Fruit fly (Drosophila melanogaster): ENCODE results near the gene Cpr65Ax1.

Gene Cpr65Ax1

DNA sequence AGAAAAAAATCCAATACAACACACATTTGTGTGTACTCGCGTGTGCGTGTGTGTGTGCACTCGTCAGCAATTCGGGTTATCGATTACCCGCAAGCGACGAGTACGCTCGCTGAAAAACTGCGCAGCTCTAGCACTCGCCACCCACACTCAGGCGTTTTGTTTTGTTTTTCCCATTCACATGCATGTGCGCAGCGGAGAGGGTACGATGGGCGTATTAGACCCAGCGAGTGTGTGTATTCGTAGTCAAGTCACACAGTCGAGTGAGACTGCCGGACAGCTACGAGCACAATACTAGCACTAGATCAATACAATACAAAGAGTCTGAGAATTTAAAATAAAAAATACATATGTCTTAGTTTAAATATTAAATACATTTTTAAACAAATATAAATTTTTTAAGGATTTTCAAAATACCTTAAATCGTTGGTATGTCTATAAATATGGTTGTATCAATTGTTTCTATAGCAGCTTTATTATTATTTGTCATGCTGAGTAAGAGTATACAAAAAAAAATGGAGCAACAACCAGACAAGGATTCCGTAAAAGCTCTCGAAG lies 37.2 kb upstream of the Cpr65Ax1 start, which contains the start of the genes D19B and CG43293 (continued):
- TF ChIP-seq peb (GFP tag; IDR thresholded peaks at IDR 0.05) (peak; percentile 61), CG17568 (GFP tag; optimal IDR thresholded peaks at IDR 0.05) (no peak), br (optimal IDR thresholded peaks at IDR 0.05) (no peak), zf30C (GFP tag; optimal IDR thresholded peaks at IDR 0.05) (peak; percentile 25), CG2889 (GFP tag; IDR thresholded peaks at IDR 0.05) (peak; percentile 88), hth (optimal IDR thresholded peaks at IDR 0.05) (no peak), CG14050 (GFP tag; IDR thresholded peaks at IDR 0.05) (peak; percentile 82), gt (GFP tag; IDR thresholded peaks at IDR 0.05) (no peak), YL-1 (GFP tag; optimal IDR thresholded peaks at IDR 0.05) (peak; percentile 95), Spps (tag; optimal IDR thresholded peaks at IDR 0.05) (peak; percentile 74), CG11247 (GFP tag; IDR thresholded peaks at IDR 0.05) (peak; percentile 95), CG11723 (GFP tag; optimal IDR thresholded peaks at IDR 0.05) (peak; percentile 82), CG18599 (GFP tag; optimal IDR thresholded peaks at IDR 0.05) (peak; percentile 90), unc-4 (GFP tag; IDR thresholded peaks at IDR 0.05; ENCODE audit: partially characterized antibody) (peak; percentile 57; the same call in 1 of the 2 replicates), CG9437 (GFP tag; optimal IDR thresholded peaks at IDR 0.05) (peak; percentile 63), NfI (GFP tag; optimal IDR thresholded peaks at IDR 0.05) (peak; percentile 91), dm (GFP tag; optimal IDR thresholded peaks at IDR 0.05) (peak; percentile 91), sr (GFP tag; IDR thresholded peaks at IDR 0.05) (peak; percentile 61), CG10462 (GFP tag; optimal IDR thresholded peaks at IDR 0.05) (peak; percentile 82), twi (tag; optimal IDR thresholded peaks at IDR 0.05) (peak; percentile 70), salm (tag; optimal IDR thresholded peaks at IDR 0.05) (peak; percentile 57), CG7839 (tag; optimal IDR thresholded peaks at IDR 0.05) (peak; percentile 88), CG7786 (GFP tag; optimal IDR thresholded peaks at IDR 0.05) (peak; percentile 84), ranshi (GFP tag; IDR thresholded peaks at IDR 0.05) (peak; percentile 90), CG10979 (tag; optimal IDR thresholded peaks at IDR 0.05) (peak; percentile 86), lola (GFP tag; optimal IDR thresholded peaks at IDR 0.05) (peak in 1 of 3 experiments; percentile 66), pros (GFP tag; optimal IDR thresholded peaks at IDR 0.05) (no peak), Xbp1 (GFP tag; optimal IDR thresholded peaks at IDR 0.05) (peak; percentile 94), unpg (GFP tag; optimal IDR thresholded peaks at IDR 0.05) (peak; percentile 88), E2f2 (GFP tag; IDR thresholded peaks at IDR 0.05) (peak; percentile 69), cg (GFP tag; optimal IDR thresholded peaks at IDR 0.05) (peak; percentile 97), CG5180 (GFP tag; optimal IDR thresholded peaks at IDR 0.05) (no peak), crol (GFP tag; IDR thresholded peaks at IDR 0.05) (peak; percentile 34; the same call in 1 of the 2 replicates), lbe (GFP tag; optimal IDR thresholded peaks at IDR 0.05) (peak; percentile 78), bab2 (GFP tag; optimal IDR thresholded peaks at IDR 0.05) (peak; percentile 91), CG6683 (GFP tag; optimal IDR thresholded peaks at IDR 0.05) (peak; percentile 69), BtbVII (GFP tag; optimal IDR thresholded peaks at IDR 0.05) (peak; percentile 81), CHES-1-like (GFP tag; optimal IDR thresholded peaks at IDR 0.05) (peak; percentile 92), Mrtf (GFP tag; IDR thresholded peaks at IDR 0.05) (peak; percentile 89), Nf-YB (GFP tag; optimal IDR thresholded peaks at IDR 0.05) (peak; percentile 69), corto (GFP tag; optimal IDR thresholded peaks at IDR 0.05) (no peak), sna (GFP tag; IDR thresholded peaks at IDR 0.05; ENCODE audit: partially characterized antibody) (peak; percentile 54; the same call in 1 of the 2 replicates), chn (GFP tag; optimal IDR thresholded peaks at IDR 0.05) (peak; percentile 96), GATAe (GFP tag; conservative IDR thresholded peaks at IDR 0.05) (no peak; the same call in 1 of the 2 replicates), NC2α (GFP tag; optimal IDR thresholded peaks at IDR 0.05) (peak; percentile 45), Gug (GFP tag; IDR thresholded peaks at IDR 0.05) (peak; percentile 97), CG17361 (GFP tag; IDR thresholded peaks at IDR 0.05) (peak; percentile 91), toy (GFP tag; IDR thresholded peaks at IDR 0.05) (0 out of 2 replicates have a peak, but pooled peaks have one; percentile 54), CTCF (GFP tag; optimal IDR thresholded peaks at IDR 0.05) (no peak), CG2120 (GFP tag; optimal IDR thresholded peaks at IDR 0.05) (peak; percentile 94), CG13624 (GFP tag; optimal IDR thresholded peaks at IDR 0.05) (peak; percentile 90)
